Fruit fly (Drosophila melanogaster) whole organism, embryonic: ENCODE data around the gene MED28.

Experiments used
- ATbp ChIP-seq: fragments of 200-800 bp; sonication (Bioruptor generic); optimal IDR thresholded peaks from 2 replicates; lab custom pipeline; 2017; ENCODE audit warnings: missing biosample characterization, mild to moderate bottlenecking, missing genetic modification characterization, missing genetic modification reagents
- Asciz ChIP-seq: fragments of 200-800 bp; sonication (Bioruptor generic); optimal IDR thresholded peaks from 2 replicates; lab custom pipeline; 2017; ENCODE audit warnings: missing biosample characterization, mild to moderate bottlenecking, missing genetic modification characterization, missing genetic modification reagents
- B-H2 ChIP-seq: fragments of 200-800 bp; sonication (Bioruptor generic); optimal IDR thresholded peaks from 2 replicates; lab custom pipeline; 2018; ENCODE audit warnings: missing biosample characterization, mild to moderate bottlenecking, missing genetic modification characterization
- CG10321 ChIP-seq: fragments of 200-800 bp; sonication (Bioruptor generic); IDR thresholded peaks from 2 replicates; pipeline ENCODE4 v1.3.6; 2022; ENCODE audit warnings: missing biosample characterization, missing genetic modification characterization
- CG10654 ChIP-seq: fragments of 200-800 bp; sonication (Bioruptor generic); optimal IDR thresholded peaks from 2 replicates; lab custom pipeline; 2016; ENCODE audit warnings: missing biosample characterization, missing genetic modification characterization
- CG12071 ChIP-seq: fragments of 200-800 bp; sonication (Bioruptor generic); optimal IDR thresholded peaks from 3 replicates; lab custom pipeline; 2018; ENCODE audit warnings: missing biosample characterization, mild to moderate bottlenecking, missing genetic modification characterization
- CG13296 ChIP-seq: fragments of 200-800 bp; sonication (Bioruptor generic); optimal IDR thresholded peaks from 3 replicates; lab custom pipeline; 2018; ENCODE audit warnings: missing biosample characterization, mild to moderate bottlenecking, missing genetic modification characterization
- CG13894 ChIP-seq: fragments of 200-800 bp; sonication (Bioruptor generic); optimal IDR thresholded peaks from 3 replicates; lab custom pipeline; 2018; ENCODE audit warnings: missing biosample characterization, mild to moderate bottlenecking, missing genetic modification characterization, moderate library complexity
- CG15479 ChIP-seq: fragments of 200-800 bp; sonication (Bioruptor generic); optimal IDR thresholded peaks from 3 replicates; lab custom pipeline; 2019; ENCODE audit warnings: missing biosample characterization, mild to moderate bottlenecking, missing genetic modification characterization, moderate library complexity
- CG15601 ChIP-seq: fragments of 200-800 bp; sonication (Bioruptor generic); optimal IDR thresholded peaks from 3 replicates; lab custom pipeline; 2019; ENCODE audit warnings: missing biosample characterization, mild to moderate bottlenecking, missing genetic modification characterization, moderate library complexity
- CG1602 ChIP-seq: fragments of 200-800 bp; sonication (Bioruptor generic); optimal IDR thresholded peaks from 3 replicates; lab custom pipeline; 2016; ENCODE audit warnings: missing biosample characterization, missing genetic modification characterization
- CG16863 ChIP-seq: fragments of 200-800 bp; sonication (Bioruptor generic); optimal IDR thresholded peaks from 3 replicates; lab custom pipeline; 2016; ENCODE audit warnings: missing biosample characterization, missing genetic modification characterization
- CG2129 ChIP-seq: fragments of 200-800 bp; sonication (Bioruptor generic); IDR thresholded peaks from 2 replicates; pipeline ENCODE4 v1.3.6; 2022; ENCODE audit warnings: missing biosample characterization, missing genetic modification characterization; ENCODE audit not compliant: partially characterized antibody
- CG2199 ChIP-seq: fragments of 200-800 bp; sonication (Bioruptor generic); IDR thresholded peaks from 3 replicates; pipeline ENCODE4 v1.3.6; 2022; ENCODE audit warnings: missing biosample characterization, missing genetic modification characterization
- CG30403 ChIP-seq: fragments of 200-800 bp; sonication (Bioruptor generic); optimal IDR thresholded peaks from 3 replicates; lab custom pipeline; 2016; ENCODE audit warnings: missing biosample characterization, missing genetic modification characterization
- CG30431 ChIP-seq: fragments of 200-800 bp; sonication (Bioruptor generic); optimal IDR thresholded peaks from 2 replicates; lab custom pipeline; 2017; ENCODE audit warnings: missing biosample characterization, missing genetic modification characterization
- CG31224 ChIP-seq: fragments of 200-800 bp; sonication (Bioruptor generic); IDR thresholded peaks from 2 replicates; pipeline ENCODE4 v1.3.6; 2022; ENCODE audit warnings: missing biosample characterization, missing genetic modification characterization
- CG6854 ChIP-seq: fragments of 200-800 bp; sonication (Bioruptor generic); optimal IDR thresholded peaks from 3 replicates; lab custom pipeline; 2017; ENCODE audit warnings: missing biosample characterization, mild to moderate bottlenecking, missing genetic modification characterization
- CrebB ChIP-seq: fragments of 200-800 bp; sonication (Bioruptor generic); optimal IDR thresholded peaks from 3 replicates; lab custom pipeline; 2018; ENCODE audit warnings: missing biosample characterization, mild to moderate bottlenecking, missing genetic modification characterization
- Deaf1 ChIP-seq: fragments of 200-800 bp; optimal IDR thresholded peaks from 3 replicates; lab custom pipeline; 2019; ENCODE audit warnings: missing biosample characterization, mild to moderate bottlenecking, missing genetic modification characterization, moderate library complexity
- Dek ChIP-seq: fragments of 200-800 bp; sonication (Bioruptor generic); optimal IDR thresholded peaks from 3 replicates; lab custom pipeline; 2019; ENCODE audit warnings: missing biosample characterization, mild to moderate bottlenecking, missing genetic modification characterization, moderate library complexity
- Dp ChIP-seq: fragments of 200-800 bp; sonication (Bioruptor generic); optimal IDR thresholded peaks from 2 replicates; lab custom pipeline; 2018; ENCODE audit warnings: missing biosample characterization, mild to moderate bottlenecking, missing genetic modification characterization, moderate library complexity
- Drgx ChIP-seq: fragments of 200-800 bp; sonication (Bioruptor generic); IDR thresholded peaks from 2 replicates; pipeline ENCODE4 v1.3.6; 2022; ENCODE audit warnings: missing biosample characterization, missing genetic modification characterization
- Ets97D ChIP-seq: fragments of 200-800 bp; sonication (Bioruptor generic); optimal IDR thresholded peaks from 3 replicates; lab custom pipeline; 2016; ENCODE audit warnings: missing biosample characterization, missing genetic modification characterization
- Fer2 ChIP-seq: fragments of 200-800 bp; sonication (Bioruptor generic); optimal IDR thresholded peaks from 2 replicates; lab custom pipeline; 2018; ENCODE audit warnings: missing biosample characterization, mild to moderate bottlenecking, missing genetic modification characterization, moderate library complexity
- HmgZ ChIP-seq: fragments of 200-800 bp; sonication (Bioruptor generic); optimal IDR thresholded peaks from 2 replicates; lab custom pipeline; 2018; ENCODE audit warnings: missing biosample characterization, mild to moderate bottlenecking, missing genetic modification characterization
- Jarid2 ChIP-seq: fragments of 200-800 bp; sonication (Bioruptor generic); optimal IDR thresholded peaks from 3 replicates; lab custom pipeline; 2017; ENCODE audit warnings: mild to moderate bottlenecking, missing biosample characterization, missing genetic modification reagents, missing genetic modification characterization
- MTF-1 ChIP-seq: fragments of 200-800 bp; sonication (Bioruptor generic); optimal IDR thresholded peaks from 2 replicates; lab custom pipeline; 2018; ENCODE audit warnings: missing biosample characterization, mild to moderate bottlenecking, missing genetic modification characterization, borderline replicate concordance
- Nf-YA ChIP-seq: fragments of 200-800 bp; sonication (Bioruptor generic); IDR thresholded peaks from 2 replicates; pipeline ENCODE4 v1.3.6; 2022; ENCODE audit warnings: missing biosample characterization, missing genetic modification characterization
- Rfx ChIP-seq: fragments of 200-800 bp; sonication (Bioruptor generic); IDR thresholded peaks from 2 replicates; pipeline ENCODE4 v1.3.6; 2022; ENCODE audit warnings: missing biosample characterization, missing genetic modification characterization
- Sox100B ChIP-seq: fragments of 200-800 bp; sonication (Bioruptor generic); optimal IDR thresholded peaks from 3 replicates; lab custom pipeline; 2018; ENCODE audit warnings: missing biosample characterization, mild to moderate bottlenecking, missing genetic modification characterization
- Spps ChIP-seq: fragments of 200-800 bp; sonication (Bioruptor generic); optimal IDR thresholded peaks from 2 replicates; lab custom pipeline; 2018; ENCODE audit warnings: missing biosample characterization, mild to moderate bottlenecking, missing genetic modification characterization
- bbx ChIP-seq: fragments of 200-800 bp; sonication (Bioruptor generic); IDR thresholded peaks from 2 replicates; pipeline ENCODE4 v1.3.6; 2022; ENCODE audit warnings: missing biosample characterization, missing genetic modification characterization; ENCODE audit not compliant: partially characterized antibody
- chn ChIP-seq: fragments of 200-800 bp; sonication (Bioruptor generic); optimal IDR thresholded peaks from 2 replicates; lab custom pipeline; 2016; ENCODE audit warnings: missing biosample characterization, missing genetic modification characterization
- dm ChIP-seq: fragments of 200-800 bp; sonication (Bioruptor generic); optimal IDR thresholded peaks from 3 replicates; lab custom pipeline; 2016; ENCODE audit warnings: missing biosample characterization, missing genetic modification characterization
- ems ChIP-seq: fragments of 200-800 bp; sonication (Bioruptor generic); optimal IDR thresholded peaks from 3 replicates; lab custom pipeline; 2016; ENCODE audit warnings: missing biosample characterization, missing genetic modification characterization
- en ChIP-seq: fragments of 200-800 bp; sonication (Bioruptor generic); optimal IDR thresholded peaks from 2 replicates; lab custom pipeline; 2016; ENCODE audit warnings: missing biosample characterization, missing genetic modification characterization
- gem ChIP-seq: fragments of 200-800 bp; sonication (Bioruptor generic); optimal IDR thresholded peaks from 2 replicates; lab custom pipeline; 2019; ENCODE audit warnings: missing biosample characterization, mild to moderate bottlenecking, missing genetic modification characterization, moderate library complexity
- grau ChIP-seq: fragments of 200-800 bp; optimal IDR thresholded peaks from 3 replicates; lab custom pipeline; 2019; ENCODE audit warnings: missing biosample characterization, mild to moderate bottlenecking, missing genetic modification characterization, moderate library complexity
- her ChIP-seq: fragments of 200-800 bp; sonication (Bioruptor generic); optimal IDR thresholded peaks from 2 replicates; lab custom pipeline; 2016; ENCODE audit warnings: missing biosample characterization, missing genetic modification characterization
- hth ChIP-seq: fragments of >200 bp; optimal IDR thresholded peaks from 2 replicates; lab custom pipeline; 2017; ENCODE audit warnings: inconsistent platforms
- lola ChIP-seq, 3 experiments: fragments of >200 bp in 2 of 3; fragments of 200-800 bp in 1 of 3; sonication (Bioruptor generic) in 1 of 3; optimal IDR thresholded peaks; 2 replicates each; lab custom pipeline; 2017 to 2019; ENCODE audit warnings: missing biosample characterization in 3 of 3, missing genetic modification characterization in 3 of 3, mild to moderate bottlenecking in 1 of 3, moderate library complexity in 1 of 3
- otp ChIP-seq: fragments of 200-800 bp; sonication (Bioruptor generic); IDR thresholded peaks from 3 replicates; pipeline ENCODE4, ENCODE4 v1.3.6; 2022; ENCODE audit warnings: missing biosample characterization, missing genetic modification characterization
- repo ChIP-seq: fragments of 200-800 bp; sonication (Bioruptor generic); optimal IDR thresholded peaks from 2 replicates; lab custom pipeline; 2016; ENCODE audit warnings: missing biosample characterization, missing genetic modification characterization
- salm ChIP-seq: fragments of 200-800 bp; sonication (Bioruptor generic); optimal IDR thresholded peaks from 2 replicates; lab custom pipeline; 2018; ENCODE audit warnings: missing biosample characterization, mild to moderate bottlenecking, missing genetic modification characterization
- schlank ChIP-seq: fragments of 200-800 bp; sonication (Bioruptor generic); optimal IDR thresholded peaks from 2 replicates; lab custom pipeline; 2018; ENCODE audit warnings: missing biosample characterization, mild to moderate bottlenecking, missing genetic modification characterization
- slbo ChIP-seq: fragments of 200-800 bp; sonication (Bioruptor generic); IDR thresholded peaks from 2 replicates; pipeline ENCODE4 v1.3.6; 2022; ENCODE audit warnings: missing biosample characterization, missing genetic modification characterization
- slou ChIP-seq: fragments of 200-800 bp; sonication (Bioruptor generic); optimal IDR thresholded peaks from 3 replicates; lab custom pipeline; 2016; ENCODE audit warnings: missing biosample characterization, missing genetic modification characterization
- tap ChIP-seq: fragments of 200-800 bp; optimal IDR thresholded peaks from 3 replicates; lab custom pipeline; 2019; ENCODE audit warnings: missing biosample characterization, mild to moderate bottlenecking, missing genetic modification characterization, moderate library complexity
- tgo ChIP-seq: fragments of 200-800 bp; sonication (Bioruptor generic); IDR thresholded peaks from 3 replicates; pipeline ENCODE4 v1.3.6; 2022; ENCODE audit warnings: missing biosample characterization, missing genetic modification characterization
- yki ChIP-seq: fragments of >200 bp; optimal IDR thresholded peaks from 3 replicates; lab custom pipeline; 2018
- zen ChIP-seq: fragments of 200-800 bp; sonication (Bioruptor generic); optimal IDR thresholded peaks from 3 replicates; lab custom pipeline; 2018; ENCODE audit warnings: missing biosample characterization, mild to moderate bottlenecking, missing genetic modification characterization, moderate library complexity

Gene MED28

dm6 chr3R:25476744-25477143, at the start of gene MED28, which contains the start of gene CG4553:
Gene MED28, plus strand, starts transcription at chr3R:25477003.
Gene CG4553, minus strand, starts transcription at chr3R:25476915.
- TF ChIP-seq CG15479 (GFP tag; lab: Kevin White, UChicago) (no peak), CG13296 (GFP tag; lab: Kevin White, UChicago) (no peak), grau (tag; lab: Kevin White, UChicago) (no peak), CG15601 (no peak), slou (GFP tag; lab: Kevin White, UChicago) (no peak), Deaf1 (no peak), otp (no peak), dm (GFP tag; lab: Kevin White, UChicago) (peak; percentile 74), Asciz (GFP tag; lab: Kevin White, UChicago) (no peak), repo (GFP tag; lab: Kevin White, UChicago) (no peak), bbx (GFP tag; lab: Robert Waterston, UW) (peak; percentile 87), Jarid2 (GFP tag; lab: Kevin White, UChicago) (no peak), schlank (tag; lab: Kevin White, UChicago) (no peak), CG2199 (GFP tag; lab: Robert Waterston, UW) (no peak), Spps (no peak), MTF-1 (GFP tag; lab: Kevin White, UChicago) (no peak), Fer2 (tag; lab: Kevin White, UChicago) (no peak), Nf-YA (GFP tag; lab: Robert Waterston, UW) (no peak), CG30431 (GFP tag; lab: Kevin White, UChicago) (no peak), Dp (GFP tag; lab: Kevin White, UChicago) (peak; percentile 61), hth (lab: Kevin White, UChicago) (no peak), ems (GFP tag; lab: Kevin White, UChicago) (no peak), CG12071 (GFP tag; lab: Kevin White, UChicago) (no peak), Dek (no peak), en (GFP tag; lab: Kevin White, UChicago) (no peak), Rfx (GFP tag; lab: Robert Waterston, UW) (0 out of 2 replicates have a peak, but pooled peaks have one; percentile 8), CG10321 (GFP tag; lab: Robert Waterston, UW) (no peak), CrebB (tag; lab: Kevin White, UChicago) (no peak), CG30403 (no peak), CG6854 (GFP tag; lab: Kevin White, UChicago) (no peak), ATbp (GFP tag; lab: Kevin White, UChicago) (no peak), Sox100B (GFP tag; lab: Kevin White, UChicago) (no peak), CG31224 (no peak), slbo (no peak), CG1602 (GFP tag; lab: Kevin White, UChicago) (no peak), tap (no peak), Drgx (GFP tag; lab: Robert Waterston, UW) (no peak), B-H2 (no peak), CG10654 (GFP tag; lab: Kevin White, UChicago) (no peak), CG2129 (GFP tag; lab: Robert Waterston, UW) (peak; percentile 55), CG13894 (tag; lab: Kevin White, UChicago) (no peak), CG16863 (no peak), gem (tag; lab: Kevin White, UChicago) (no peak), HmgZ (tag; lab: Kevin White, UChicago) (peak; percentile 18), her (no peak), tgo (GFP tag; lab: Robert Waterston, UW) (no peak), yki (lab: Kevin White, UChicago) (no peak), chn (GFP tag; lab: Kevin White, UChicago) (no peak), lola (GFP tag; optimal IDR thresholded peaks at IDR 0.05; lab: Kevin White, UChicago) (no peak), Ets97D (GFP tag; lab: Kevin White, UChicago) (peak; percentile 60), zen (tag; lab: Kevin White, UChicago) (no peak), salm (tag; lab: Kevin White, UChicago) (no peak)
